Fruit fly (Drosophila melanogaster): ENCODE results near the gene CG31715.
A peak's percentile ranks its signal among the peaks of the same experiment; 100 is the strongest.

CG31715 gene

dm6 chr2L:10341405-10341804 lies at the start of gene CG31715 (continued):
- TF ChIP-seq HHEX (GFP tag; optimal IDR thresholded peaks at IDR 0.05) (no peak), CG9609 (GFP tag; optimal IDR thresholded peaks at IDR 0.05) (no peak), ftz-f1 (GFP tag; optimal IDR thresholded peaks at IDR 0.05) (no peak), az2 (GFP tag; optimal IDR thresholded peaks at IDR 0.05) (no peak), Opbp (GFP tag; IDR thresholded peaks at IDR 0.05; ENCODE audit: partially characterized antibody) (peak; percentile 45; the same call in 1 of the 3 replicates), CG43689 (GFP tag; IDR thresholded peaks at IDR 0.05) (no peak), aop (GFP tag; IDR thresholded peaks at IDR 0.05) (no peak), CG32532 (GFP tag; IDR thresholded peaks at IDR 0.05) (peak; percentile 58; the same call in 1 of the 2 replicates), CG17612 (GFP tag; IDR thresholded peaks at IDR 0.05) (no peak), CG16813 (GFP tag; IDR thresholded peaks at IDR 0.05; ENCODE audit: partially characterized antibody) (peak; percentile 47; the same call in 1 of the 3 replicates), sc (optimal IDR thresholded peaks at IDR 0.05) (no peak), sc (GFP tag; optimal IDR thresholded peaks at IDR 0.05) (no peak), HLH3B (GFP tag; IDR thresholded peaks at IDR 0.05) (no peak), CG15514 (GFP tag; optimal IDR thresholded peaks at IDR 0.05) (peak; percentile 37), trh (GFP tag; optimal IDR thresholded peaks at IDR 0.05) (no peak), slbo (GFP tag; IDR thresholded peaks at IDR 0.05) (peak; percentile 66), grau (tag; optimal IDR thresholded peaks at IDR 0.05) (peak; percentile 38), CG6689 (GFP tag; IDR thresholded peaks at IDR 0.05) (no peak), CG1603 (tag; optimal IDR thresholded peaks at IDR 0.05) (peak; percentile 35), Tbp (GFP tag; optimal IDR thresholded peaks at IDR 0.05) (no peak), ssp (GFP tag; IDR thresholded peaks at IDR 0.05) (no peak), pum (GFP tag; optimal IDR thresholded peaks at IDR 0.05) (no peak), Bdp1 (GFP tag; optimal IDR thresholded peaks at IDR 0.05) (no peak), pfk (GFP tag; optimal IDR thresholded peaks at IDR 0.05) (no peak), Antp (GFP tag; optimal IDR thresholded peaks at IDR 0.05) (no peak), CG8944 (GFP tag; optimal IDR thresholded peaks at IDR 0.05) (no peak), CG10959 (GFP tag; IDR thresholded peaks at IDR 0.05) (no peak), Bteb2 (GFP tag; optimal IDR thresholded peaks at IDR 0.05) (no peak), CG31365 (tag; optimal IDR thresholded peaks at IDR 0.05) (no peak), twi (tag; optimal IDR thresholded peaks at IDR 0.05) (no peak), gsb (GFP tag; IDR thresholded peaks at IDR 0.05) (no peak), tup (GFP tag; optimal IDR thresholded peaks at IDR 0.05) (no peak), cad (GFP tag; optimal IDR thresholded peaks at IDR 0.05) (no peak), CG11696 (GFP tag; IDR thresholded peaks at IDR 0.05) (no peak), chn (GFP tag; optimal IDR thresholded peaks at IDR 0.05) (no peak), CG11723 (GFP tag; optimal IDR thresholded peaks at IDR 0.05) (no peak), CG10366 (GFP tag; IDR thresholded peaks at IDR 0.05) (no peak), Fer1 (GFP tag; optimal IDR thresholded peaks at IDR 0.05) (no peak), CG8290 (GFP tag; optimal IDR thresholded peaks at IDR 0.05) (peak; percentile 19), CG8290 (tag; optimal IDR thresholded peaks at IDR 0.05) (peak in 1 of 2 experiments; percentile 40), CG17359 (tag; optimal IDR thresholded peaks at IDR 0.05) (no peak), CG2712 (tag; optimal IDR thresholded peaks at IDR 0.05) (peak; percentile 25), CG16815 (GFP tag; optimal IDR thresholded peaks at IDR 0.05) (no peak), ind (GFP tag; optimal IDR thresholded peaks at IDR 0.05) (no peak), Nf-YB (GFP tag; optimal IDR thresholded peaks at IDR 0.05) (no peak), C15 (GFP tag; IDR thresholded peaks at IDR 0.05) (no peak), jumu (GFP tag; optimal IDR thresholded peaks at IDR 0.05) (no peak), Usf (GFP tag; optimal IDR thresholded peaks at IDR 0.05) (no peak), CG12769 (tag; optimal IDR thresholded peaks at IDR 0.05) (no peak), CG2202 (tag; optimal IDR thresholded peaks at IDR 0.05) (no peak), CrebB (tag; optimal IDR thresholded peaks at IDR 0.05) (no peak), Oli (tag; optimal IDR thresholded peaks at IDR 0.05) (no peak), lov (optimal IDR thresholded peaks at IDR 0.05) (no peak), lov (GFP tag; IDR thresholded peaks at IDR 0.05) (no peak)
